Fruit fly (Drosophila melanogaster) whole organism, pupa: ENCODE data around the gene SrpRalpha.

Experiments used
- CG12605 ChIP-seq: fragments of 200-800 bp; sonication (Bioruptor generic); IDR thresholded peaks from 2 replicates; pipeline ENCODE4 v1.3.6; 2022; ENCODE audit warnings: missing biosample characterization, missing genetic modification characterization
- CG17806 ChIP-seq: fragments of 200-800 bp; sonication (Bioruptor generic); optimal IDR thresholded peaks from 2 replicates; lab custom pipeline; 2018; ENCODE audit warnings: missing biosample characterization, mild to moderate bottlenecking, missing genetic modification characterization, moderate library complexity
- CG4496 ChIP-seq: fragments of 200-800 bp; sonication (Bioruptor generic); IDR thresholded peaks from 3 replicates; pipeline ENCODE4 v1.3.6; 2022; ENCODE audit warnings: missing biosample characterization, missing genetic modification characterization
- CG8301 ChIP-seq: fragments of 200-800 bp; sonication (Bioruptor generic); optimal IDR thresholded peaks from 2 replicates; lab custom pipeline; 2018; ENCODE audit warnings: missing biosample characterization, mild to moderate bottlenecking, missing genetic modification characterization
- D1 ChIP-seq: fragments of 200-800 bp; sonication (Bioruptor generic); optimal IDR thresholded peaks from 2 replicates; lab custom pipeline; 2018; ENCODE audit warnings: missing biosample characterization, mild to moderate bottlenecking, missing genetic modification characterization, moderate library complexity
- fd96Ca ChIP-seq: fragments of 200-800 bp; sonication (Bioruptor generic); IDR thresholded peaks from 3 replicates; pipeline ENCODE4 v1.3.6; 2022; ENCODE audit warnings: missing biosample characterization, missing genetic modification characterization

DNA sequence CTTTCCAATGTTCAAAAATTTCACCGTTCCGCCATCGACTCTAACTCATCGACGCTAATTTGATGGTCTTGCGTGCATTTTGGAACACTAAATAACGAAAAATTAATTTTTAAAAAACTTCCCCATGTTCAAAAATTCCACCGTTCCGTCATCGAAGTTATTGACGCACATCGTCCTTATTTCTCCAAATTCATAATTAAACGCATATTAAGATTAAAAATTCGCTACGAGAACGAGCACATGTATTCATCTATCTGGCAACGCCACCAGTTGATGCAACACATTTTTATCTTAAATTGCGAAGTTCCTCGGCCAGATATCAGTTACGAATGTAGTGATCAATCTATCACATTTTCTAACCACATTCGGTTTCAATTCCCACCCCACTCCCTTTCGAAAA lies 20.3 kb upstream of the SrpRalpha start, which contains the start of gene Lint-1:
- no peak for TF ChIP-seq CG12605 (GFP tag; lab: Robert Waterston, UW)
- 0 out of 3 replicates have a peak, but pooled peaks have one; percentile 37 for TF ChIP-seq fd96Ca (GFP tag; lab: Robert Waterston, UW)
- peak; percentile 52; the same call in 1 of the 3 replicates for TF ChIP-seq CG4496 (GFP tag; lab: Robert Waterston, UW)
- TF ChIP-seq CG17806, result no peak
- no peak for TF ChIP-seq D1 (tag; lab: Kevin White, UChicago)
- TF ChIP-seq CG8301 (tag; lab: Kevin White, UChicago), result no peak
